Fruit fly (Drosophila melanogaster): Measurements from ENCODE around the gene mab-21.

The mab-21 gene

DNA sequence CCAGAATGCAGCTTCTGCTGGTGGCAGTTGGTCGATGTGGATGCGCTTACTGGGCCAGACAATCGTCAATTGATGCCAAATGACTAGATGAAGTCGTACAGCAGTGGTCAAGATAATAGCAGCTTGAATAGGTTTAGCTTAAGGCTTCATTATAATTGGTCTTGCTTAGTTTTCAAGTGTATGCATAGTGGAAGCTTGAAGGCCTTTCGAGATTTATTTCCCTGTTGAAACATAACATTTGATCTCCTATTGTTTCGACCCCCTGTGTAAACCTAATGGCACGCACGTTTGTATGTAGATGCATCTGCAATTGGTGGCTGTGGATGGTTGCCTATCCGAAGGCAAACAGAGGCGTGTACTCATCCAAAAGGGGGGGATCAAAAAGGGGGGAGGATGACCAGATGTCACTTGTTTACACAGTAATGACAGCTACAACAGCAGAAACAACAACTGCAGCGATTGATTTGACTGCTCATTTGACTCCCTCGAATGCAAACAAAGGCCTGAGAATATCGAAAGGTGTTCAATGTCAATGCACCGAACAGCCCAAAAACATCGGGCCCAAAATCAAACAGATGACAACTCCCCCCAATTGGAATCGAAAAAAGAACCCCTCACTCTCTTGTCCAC is 44.8 kb downstream of the mab-21 start (continued):
- TF ChIP-seq chif (GFP tag; optimal IDR thresholded peaks at IDR 0.05) (peak; percentile 21 to 45), CG30431 (GFP tag; optimal IDR thresholded peaks at IDR 0.05) (no peak), CG17568 (GFP tag; optimal IDR thresholded peaks at IDR 0.05) (no peak), CG7271 (tag; optimal IDR thresholded peaks at IDR 0.05) (no peak), pum (GFP tag; optimal IDR thresholded peaks at IDR 0.05) (peak; percentile 30), CG2678 (tag; optimal IDR thresholded peaks at IDR 0.05) (peak; percentile 24), kay (GFP tag; optimal IDR thresholded peaks at IDR 0.05) (no peak), az2 (GFP tag; optimal IDR thresholded peaks at IDR 0.05) (peak; percentile 43), CG30020 (tag; optimal IDR thresholded peaks at IDR 0.05) (no peak), nau (GFP tag; optimal IDR thresholded peaks at IDR 0.05) (no peak), Hey (tag; optimal IDR thresholded peaks at IDR 0.05) (no peak), CG7928 (GFP tag; optimal IDR thresholded peaks at IDR 0.05) (no peak), ato (GFP tag; IDR thresholded peaks at IDR 0.05; ENCODE audit: partially characterized antibody) (no peak), CG8388 (GFP tag; optimal IDR thresholded peaks at IDR 0.05) (peak; percentile 45), cas (GFP tag; IDR thresholded peaks at IDR 0.05) (no peak), wor (GFP tag; IDR thresholded peaks at IDR 0.05) (0 out of 2 replicates have a peak, but pooled peaks have one; percentile 22), CG31388 (GFP tag; optimal IDR thresholded peaks at IDR 0.05) (no peak), CG7786 (GFP tag; optimal IDR thresholded peaks at IDR 0.05) (peak; percentile 4), CG6272 (GFP tag; IDR thresholded peaks at IDR 0.05) (no peak), unc-4 (GFP tag; IDR thresholded peaks at IDR 0.05; ENCODE audit: partially characterized antibody) (no peak), dimm (GFP tag; IDR thresholded peaks at IDR 0.05) (no peak), fd64A (GFP tag; optimal IDR thresholded peaks at IDR 0.05) (no peak), trh (GFP tag; optimal IDR thresholded peaks at IDR 0.05) (no peak), Myb (GFP tag; optimal IDR thresholded peaks at IDR 0.05) (no peak), CG4820 (GFP tag; optimal IDR thresholded peaks at IDR 0.05) (no peak), pita (GFP tag; optimal IDR thresholded peaks at IDR 0.05) (no peak), slp2 (GFP tag; optimal IDR thresholded peaks at IDR 0.05) (no peak), caup (GFP tag; optimal IDR thresholded peaks at IDR 0.05; ENCODE audit: severe bottlenecking) (no peak), sob (GFP tag; IDR thresholded peaks at IDR 0.05) (peak; percentile 15; the same call in 1 of the 2 replicates), Rx (GFP tag; IDR thresholded peaks at IDR 0.05) (0 out of 2 replicates have a peak, but pooled peaks have one; percentile 16), tin (GFP tag; optimal IDR thresholded peaks at IDR 0.05) (no peak), Camta (GFP tag; optimal IDR thresholded peaks at IDR 0.05) (peak; percentile 7), Meics (GFP tag; optimal IDR thresholded peaks at IDR 0.05) (no peak), fd3F (GFP tag; optimal IDR thresholded peaks at IDR 0.05) (no peak), ERR (GFP tag; optimal IDR thresholded peaks at IDR 0.05) (no peak), ara (GFP tag; IDR thresholded peaks at IDR 0.05) (peak; percentile 63; the same call in 1 of the 2 replicates), Ravus (GFP tag; IDR thresholded peaks at IDR 0.05) (no peak), sug (tag; optimal IDR thresholded peaks at IDR 0.05) (no peak), MTF-1 (GFP tag; optimal IDR thresholded peaks at IDR 0.05; ENCODE audit: borderline replicate concordance) (no peak), z (GFP tag; IDR thresholded peaks at IDR 0.05) (0 out of 3 replicates have a peak, but pooled peaks have one; percentile 5), CG6254 (GFP tag; optimal IDR thresholded peaks at IDR 0.05) (no peak), CG1832 (GFP tag; optimal IDR thresholded peaks at IDR 0.05) (no peak), CG7372 (GFP tag; IDR thresholded peaks at IDR 0.05) (no peak), CG10959 (GFP tag; IDR thresholded peaks at IDR 0.05) (no peak), CG17912 (GFP tag; optimal IDR thresholded peaks at IDR 0.05) (no peak), NFAT (GFP tag; IDR thresholded peaks at IDR 0.05) (no peak), CG16863 (GFP tag; optimal IDR thresholded peaks at IDR 0.05) (no peak), hth (optimal IDR thresholded peaks at IDR 0.05) (no peak), fd102C (GFP tag; optimal IDR thresholded peaks at IDR 0.05) (no peak), crc (GFP tag; optimal IDR thresholded peaks at IDR 0.05) (no peak), Antp (GFP tag; optimal IDR thresholded peaks at IDR 0.05) (peak; percentile 38)
